Worm (Caenorhabditis elegans) whole organism, L4 larva: Measurements from ENCODE around the gene irld-8.

Experiments used
- D1046.2 ChIP-seq: fragments of 200-800 bp; sonication (Bioruptor generic); IDR thresholded peaks from 2 replicates; pipeline ENCODE4 v1.3.6; 2022; ENCODE audit warnings: missing genetic modification characterization, missing compliant biosample characterization
- F26F4.8 ChIP-seq: fragments of 200-800 bp; sonication (Bioruptor generic); conservative IDR thresholded peaks from 2 replicates; pipeline ENCODE4 v1.3.6; 2022; ENCODE audit warnings: missing genetic modification characterization, missing compliant biosample characterization
- F49E8.2 ChIP-seq: sonication (generic microtip); optimal IDR thresholded peaks from 2 replicates; lab custom pipeline; 2016; ENCODE audit warnings: missing compliant biosample characterization, mild to moderate bottlenecking, missing genetic modification characterization, borderline replicate concordance
- Y105C5A.15 ChIP-seq: fragments of 200-800 bp; sonication (Bioruptor generic); IDR thresholded peaks from 2 replicates; pipeline ENCODE4 v1.3.6; 2022; ENCODE audit warnings: missing genetic modification characterization, missing compliant biosample characterization
- ZK337.2 ChIP-seq: fragments of 200-800 bp; sonication (Bioruptor generic); IDR thresholded peaks from 2 replicates; pipeline ENCODE4 v1.3.6; 2022; ENCODE audit warnings: missing genetic modification reagents, missing genetic modification characterization, missing compliant biosample characterization
- aly-2 ChIP-seq: sonication (generic microtip); optimal IDR thresholded peaks from 2 replicates; lab custom pipeline; 2018; ENCODE audit warnings: missing biosample characterization, missing genetic modification characterization
- ceh-28 ChIP-seq: fragments of 150-350 bp; optimal IDR thresholded peaks from 2 replicates; lab custom pipeline; 2014; ENCODE audit warnings: missing biosample characterization, missing genetic modification reagents, missing genetic modification characterization
- ceh-32 ChIP-seq: sonication (generic microtip); optimal IDR thresholded peaks from 2 replicates; lab custom pipeline; 2016; ENCODE audit warnings: mild to moderate bottlenecking, missing genetic modification characterization, missing compliant biosample characterization; ENCODE audit not compliant: poor library complexity
- ceh-44 ChIP-seq: fragments of 200-800 bp; sonication (Bioruptor generic); IDR thresholded peaks from 2 replicates; pipeline ENCODE4 v1.3.6; 2022; ENCODE audit warnings: missing genetic modification reagents, missing genetic modification characterization, missing compliant biosample characterization
- ceh-62 ChIP-seq: sonication (generic microtip); optimal IDR thresholded peaks from 2 replicates; lab custom pipeline; 2017; ENCODE audit warnings: missing biosample characterization, missing genetic modification characterization
- daf-16 ChIP-seq, 3 experiments: sonication (generic microtip); optimal IDR thresholded peaks; 2 replicates each; lab custom pipeline; 2016 to 2017; ENCODE audit warnings: missing genetic modification characterization in 3 of 3, missing genetic modification reagents in 3 of 3, mild to moderate bottlenecking in 2 of 3, missing compliant biosample characterization in 2 of 3, missing biosample characterization in 1 of 3, moderate library complexity in 1 of 3
- daf-19 ChIP-seq: fragments of 200-800 bp; sonication (Bioruptor generic); conservative IDR thresholded peaks from 2 replicates; pipeline ENCODE4 v1.3.6; 2022; ENCODE audit warnings: missing genetic modification characterization, missing compliant biosample characterization
- dmd-6 ChIP-seq: fragments of 200-800 bp; sonication (Bioruptor generic); IDR thresholded peaks from 2 replicates; pipeline ENCODE4 v1.3.6; 2022; ENCODE audit warnings: missing genetic modification reagents, missing genetic modification characterization, missing compliant biosample characterization
- dmd-8 ChIP-seq: fragments of 200-800 bp; sonication (Bioruptor generic); IDR thresholded peaks from 2 replicates; pipeline ENCODE4 v1.3.6; 2022; ENCODE audit warnings: missing genetic modification characterization, missing compliant biosample characterization
- dpl-1 ChIP-seq: fragments of 150-350 bp; optimal IDR thresholded peaks from 2 replicates; lab custom pipeline; 2014; ENCODE audit warnings: missing biosample characterization, missing genetic modification reagents, missing genetic modification characterization
- dve-1 ChIP-seq: sonication (generic microtip); optimal IDR thresholded peaks from 2 replicates; lab custom pipeline; 2017; ENCODE audit warnings: antibody characterized with exemption, mild to moderate bottlenecking, missing genetic modification characterization, missing compliant biosample characterization; ENCODE audit not compliant: insufficient read depth
- egl-27 ChIP-seq: sonication (generic microtip); optimal IDR thresholded peaks from 3 replicates; lab custom pipeline; 2017; ENCODE audit warnings: missing biosample characterization, missing genetic modification reagents, missing genetic modification characterization
- hif-1 ChIP-seq, 2 experiments: sonication (generic microtip); optimal IDR thresholded peaks; 2 replicates each; lab custom pipeline; 2016 to 2017; ENCODE audit warnings: missing compliant biosample characterization in 2 of 2, missing genetic modification characterization in 2 of 2, missing genetic modification reagents in 2 of 2, missing genotype in 2 of 2, mild to moderate bottlenecking in 1 of 2
- hlh-11 ChIP-seq: fragments of 200-800 bp; sonication (Bioruptor generic); optimal IDR thresholded peaks from 2 replicates; lab custom pipeline; 2018; ENCODE audit warnings: mild to moderate bottlenecking, missing genetic modification characterization, missing compliant biosample characterization
- jun-1 ChIP-seq: fragments of 150-350 bp; optimal IDR thresholded peaks from 2 replicates; lab custom pipeline; 2014; ENCODE audit warnings: missing biosample characterization, missing genetic modification reagents, missing genetic modification characterization
- lim-7 ChIP-seq: fragments of 200-800 bp; sonication (Bioruptor generic); IDR thresholded peaks from 2 replicates; pipeline ENCODE4 v1.3.6; 2022; ENCODE audit warnings: missing genetic modification characterization, missing compliant biosample characterization
- lin-39 ChIP-seq: fragments of 150-350 bp; optimal IDR thresholded peaks from 2 replicates; lab custom pipeline; 2014; ENCODE audit warnings: missing biosample characterization, missing genetic modification reagents, missing genetic modification characterization
- lir-3 ChIP-seq: sonication (generic microtip); optimal IDR thresholded peaks from 2 replicates; lab custom pipeline; 2016; ENCODE audit warnings: mild to moderate bottlenecking, missing genetic modification characterization, missing compliant biosample characterization
- lsy-2 ChIP-seq, 2 experiments: fragments of 150-350 bp in 1 of 2; sonication (generic microtip) in 1 of 2; optimal IDR thresholded peaks; 2 replicates each; lab custom pipeline; 2014 to 2017; ENCODE audit warnings: missing biosample characterization in 2 of 2, missing genetic modification characterization in 2 of 2
- madf-9 ChIP-seq: fragments of 200-800 bp; sonication (Bioruptor generic); conservative IDR thresholded peaks from 2 replicates; pipeline ENCODE4 v1.3.6; 2022; ENCODE audit warnings: missing genetic modification reagents, missing genetic modification characterization, missing compliant biosample characterization
- mdl-1 ChIP-seq, 2 experiments: fragments of 150-350 bp in 1 of 2; sonication (generic microtip) in 1 of 2; optimal IDR thresholded peaks; 2 replicates each; lab custom pipeline; 2014 to 2017; ENCODE audit warnings: missing biosample characterization in 2 of 2, missing genetic modification characterization in 2 of 2
- mdt-29 ChIP-seq: fragments of 200-800 bp; sonication (Bioruptor generic); IDR thresholded peaks from 2 replicates; pipeline ENCODE4 v1.3.6; 2022; ENCODE audit warnings: missing genetic modification reagents, missing genetic modification characterization, missing compliant biosample characterization
- mep-1 ChIP-seq: fragments of 150-350 bp; sonication (generic microtip); optimal IDR thresholded peaks from 3 replicates; lab custom pipeline; 2014; ENCODE audit warnings: missing biosample characterization, missing genetic modification characterization
- mxl-2 ChIP-seq: fragments of 200-800 bp; sonication (Bioruptor generic); conservative IDR thresholded peaks from 2 replicates; pipeline ENCODE4 v1.3.6; 2022; ENCODE audit warnings: missing genetic modification reagents, missing genetic modification characterization, missing compliant biosample characterization
- nhr-111 ChIP-seq: fragments of 200-800 bp; sonication (Bioruptor generic); optimal IDR thresholded peaks from 2 replicates; lab custom pipeline; 2018; ENCODE audit warnings: mild to moderate bottlenecking, missing genetic modification characterization, missing compliant biosample characterization
- nhr-28 ChIP-seq: fragments of 150-350 bp; optimal IDR thresholded peaks from 2 replicates; lab custom pipeline; 2014; ENCODE audit warnings: missing biosample characterization, missing genetic modification characterization
- nhr-48 ChIP-seq: sonication (generic microtip); optimal IDR thresholded peaks from 2 replicates; lab custom pipeline; 2016; ENCODE audit warnings: mild to moderate bottlenecking, missing genetic modification characterization, missing compliant biosample characterization
- nhr-6 ChIP-seq: fragments of 150-350 bp; optimal IDR thresholded peaks from 2 replicates; lab custom pipeline; 2014; ENCODE audit warnings: missing biosample characterization, missing genetic modification characterization
- nhr-77 ChIP-seq: fragments of 150-350 bp; optimal IDR thresholded peaks from 2 replicates; lab custom pipeline; 2014; ENCODE audit warnings: missing biosample characterization, missing genetic modification characterization
- php-3 ChIP-seq: fragments of 200-800 bp; sonication (Bioruptor generic); IDR thresholded peaks from 2 replicates; pipeline ENCODE4 v1.3.6; 2022; ENCODE audit warnings: missing genetic modification reagents, missing genetic modification characterization, missing compliant biosample characterization
- pqm-1 ChIP-seq: sonication (generic microtip); optimal IDR thresholded peaks from 2 replicates; lab custom pipeline; 2017; ENCODE audit warnings: missing biosample characterization, missing genetic modification characterization
- sdz-12 ChIP-seq: fragments of 200-800 bp; sonication (Bioruptor generic); optimal IDR thresholded peaks from 2 replicates; lab custom pipeline; 2018; ENCODE audit warnings: mild to moderate bottlenecking, missing genetic modification characterization, missing compliant biosample characterization
- set-16 ChIP-seq: fragments of 200-800 bp; sonication (Bioruptor generic); IDR thresholded peaks from 2 replicates; pipeline ENCODE4 v1.3.6; 2022; ENCODE audit warnings: missing genetic modification reagents, missing genetic modification characterization, missing compliant biosample characterization
- skn-1 ChIP-seq: fragments of 150-350 bp; optimal IDR thresholded peaks from 2 replicates; lab custom pipeline; 2014; ENCODE audit warnings: missing biosample characterization, missing genetic modification characterization
- snpc-4 ChIP-seq: fragments of 150-350 bp; optimal IDR thresholded peaks from 2 replicates; lab custom pipeline; 2014; ENCODE audit warnings: missing biosample characterization, missing genetic modification characterization
- spr-1 ChIP-seq: sonication (generic microtip); optimal IDR thresholded peaks from 2 replicates; lab custom pipeline; 2016; ENCODE audit warnings: mild to moderate bottlenecking, missing genetic modification characterization, missing compliant biosample characterization
- spr-3 ChIP-seq: fragments of 200-800 bp; sonication (Bioruptor generic); optimal IDR thresholded peaks from 2 replicates; lab custom pipeline; 2018; ENCODE audit warnings: mild to moderate bottlenecking, missing genetic modification characterization, missing compliant biosample characterization
- tag-97 ChIP-seq: fragments of 200-800 bp; sonication (Bioruptor generic); IDR thresholded peaks from 2 replicates; pipeline ENCODE4 v1.3.6; 2022; ENCODE audit warnings: missing genetic modification characterization, missing compliant biosample characterization
- vab-7 ChIP-seq: fragments of 200-800 bp; sonication (Bioruptor generic); IDR thresholded peaks from 2 replicates; pipeline ENCODE4 v1.3.6; 2022; ENCODE audit warnings: missing genetic modification reagents, missing genetic modification characterization, missing compliant biosample characterization
- zag-1 ChIP-seq: fragments of 150-350 bp; optimal IDR thresholded peaks from 2 replicates; lab custom pipeline; 2014; ENCODE audit warnings: missing biosample characterization, missing genetic modification characterization

The irld-8 gene

ce11 chrIV:8159087-8159486 is 43.5 kb downstream of the irld-8 start, which contains the start of gene faah-1:
Gene faah-1 (plus strand): TSS chrIV:8159387.
- no peak for TF ChIP-seq hlh-11
- TF ChIP-seq lim-7 (GFP tag; lab: Robert Waterston, UW): no peak
- no peak for TF ChIP-seq sdz-12 (GFP tag; lab: Kevin White, UChicago)
- no peak for TF ChIP-seq egl-27 (tag; lab: Kevin White, UChicago)
- TF ChIP-seq snpc-4: no peak

DNA sequence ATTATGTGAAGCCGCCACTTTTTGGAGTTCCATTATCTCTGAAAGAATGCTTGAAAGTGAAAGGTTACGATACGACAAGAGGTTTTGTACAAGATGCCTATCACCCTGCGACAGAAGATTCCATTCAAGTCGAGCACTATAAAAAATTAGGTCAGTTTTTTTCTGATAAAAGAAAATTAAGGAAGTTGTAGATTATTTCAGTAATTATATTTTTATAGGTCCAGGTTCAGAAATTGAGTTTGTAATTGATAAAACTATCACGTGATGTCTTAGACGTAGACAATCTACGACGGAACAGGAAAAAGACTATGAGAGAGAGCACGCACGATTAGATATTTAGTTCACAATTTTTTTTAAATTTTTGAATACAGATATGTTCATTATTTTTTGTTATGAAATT is 44.4 kb downstream of the irld-8 start:
- no peak for TF ChIP-seq hlh-11
- 0 out of 2 replicates have a peak, but pooled peaks have one; percentile 32 for TF ChIP-seq php-3
- TF ChIP-seq dmd-6: peak; percentile 23; the same call in 1 of the 2 replicates
- TF ChIP-seq dve-1 (tag; lab: Kevin White, UChicago): peak; percentile 31
- TF ChIP-seq lir-3 (tag; lab: Kevin White, UChicago): no peak

DNA sequence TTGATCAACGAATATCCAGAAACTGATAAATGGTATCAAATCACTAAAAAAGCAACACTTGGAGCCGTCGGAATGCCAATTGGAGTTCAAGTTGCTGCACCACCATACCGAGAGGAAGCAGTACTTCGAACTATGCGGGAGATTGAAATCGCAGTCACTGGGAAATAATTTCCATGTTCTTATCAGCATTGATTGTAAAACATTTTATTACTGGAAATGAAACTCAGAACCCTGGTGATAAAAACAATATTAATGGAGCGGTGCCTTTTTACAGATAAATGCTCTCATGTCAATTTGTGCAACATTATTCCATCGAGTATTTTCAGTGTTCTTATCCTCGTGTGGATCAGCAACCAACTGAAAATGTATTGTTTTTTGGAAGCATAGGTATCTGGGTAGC is 46.2 kb downstream of the irld-8 start:
- TF ChIP-seq skn-1: no peak
- TF ChIP-seq jun-1 (tag; lab: Kevin White, UChicago): no peak
- TF ChIP-seq ZK337.2 (GFP tag; lab: Robert Waterston, UW): no peak
- TF ChIP-seq daf-19: no peak
- no peak for TF ChIP-seq F26F4.8
- no peak for TF ChIP-seq sdz-12 (GFP tag; lab: Kevin White, UChicago)
- TF ChIP-seq hlh-11: peak; percentile 22
- no peak for TF ChIP-seq nhr-6 (tag; lab: Kevin White, UChicago)
- no peak for TF ChIP-seq set-16 (GFP tag; lab: Robert Waterston, UW)
- TF ChIP-seq daf-16 (GFP tag; optimal IDR thresholded peaks at IDR 0.05; lab: Kevin White, UChicago): no peak
- TF ChIP-seq daf-16 (tag; optimal IDR thresholded peaks at IDR 0.05; lab: Kevin White, UChicago): peak; percentile 29
- no peak for TF ChIP-seq ceh-62
- TF ChIP-seq nhr-48 (tag; lab: Kevin White, UChicago): no peak
- no peak for TF ChIP-seq spr-1
- no peak for TF ChIP-seq nhr-77 (tag; lab: Kevin White, UChicago)
- no peak for TF ChIP-seq lin-39 (tag; lab: Kevin White, UChicago)
- peak; percentile 27 for TF ChIP-seq nhr-28 (tag; lab: Kevin White, UChicago)
- no peak for TF ChIP-seq spr-3 (GFP tag; lab: Kevin White, UChicago)
- no peak for TF ChIP-seq dmd-8 (GFP tag; lab: Robert Waterston, UW)
- TF ChIP-seq nhr-111 (GFP tag; lab: Kevin White, UChicago): no peak
- TF ChIP-seq mdt-29 (GFP tag; lab: Robert Waterston, UW): no peak
- no peak for TF ChIP-seq lsy-2 (tag; optimal IDR thresholded peaks at IDR 0.05; lab: Kevin White, UChicago)
- no peak for TF ChIP-seq mxl-2 (GFP tag; lab: Robert Waterston, UW)
- TF ChIP-seq ceh-32 (tag; lab: Kevin White, UChicago): no peak
- no peak for TF ChIP-seq zag-1 (tag; lab: Kevin White, UChicago)
- no peak for TF ChIP-seq dpl-1 (GFP tag; lab: Kevin White, UChicago)
- TF ChIP-seq lir-3 (tag; lab: Kevin White, UChicago): no peak
- TF ChIP-seq tag-97: no peak
- TF ChIP-seq Y105C5A.15 (GFP tag; lab: Robert Waterston, UW): no peak
- TF ChIP-seq dmd-6: peak; percentile 48
- peak; percentile 92 for TF ChIP-seq php-3
- no peak for TF ChIP-seq madf-9 (GFP tag; lab: Robert Waterston, UW)
- no peak for TF ChIP-seq ceh-44 (GFP tag; lab: Robert Waterston, UW)
- peak; percentile 14 for TF ChIP-seq pqm-1 (tag; lab: Kevin White, UChicago)
- TF ChIP-seq D1046.2 (GFP tag; lab: Robert Waterston, UW): no peak
- TF ChIP-seq vab-7: no peak
- TF ChIP-seq hif-1 (tag; optimal IDR thresholded peaks at IDR 0.05; lab: Kevin White, UChicago): no peak
- no peak for TF ChIP-seq mep-1 (tag; lab: Kevin White, UChicago)
- no peak for TF ChIP-seq snpc-4
- TF ChIP-seq aly-2 (tag; lab: Kevin White, UChicago): no peak
- no peak for TF ChIP-seq F49E8.2 (tag; lab: Kevin White, UChicago)
- no peak for TF ChIP-seq mdl-1 (tag; optimal IDR thresholded peaks at IDR 0.05; lab: Kevin White, UChicago)
- no peak for TF ChIP-seq ceh-28
